Fruit fly (Drosophila melanogaster) whole organism, embryonic: Measurements from ENCODE around the gene gb.
A peak's percentile ranks its signal among the peaks of the same experiment; 100 is the strongest.

Experiments used
- Bgb ChIP-seq: fragments of 200-800 bp; sonication (Bioruptor generic); IDR thresholded peaks from 2 replicates; pipeline ENCODE4 v1.3.6; 2022; ENCODE audit warnings: missing biosample characterization, missing genetic modification characterization; ENCODE audit not compliant: partially characterized antibody
- CG10959 ChIP-seq: fragments of 200-800 bp; sonication (Bioruptor generic); IDR thresholded peaks from 2 replicates; pipeline ENCODE4 v1.3.6; 2022; ENCODE audit warnings: missing biosample characterization, missing genetic modification characterization
- CG12219 ChIP-seq: fragments of 200-800 bp; sonication (Bioruptor generic); optimal IDR thresholded peaks from 3 replicates; lab custom pipeline; 2018; ENCODE audit warnings: missing biosample characterization, mild to moderate bottlenecking, missing genetic modification characterization
- CG12744 ChIP-seq: fragments of 200-800 bp; sonication (Bioruptor generic); optimal IDR thresholded peaks from 2 replicates; lab custom pipeline; 2016; ENCODE audit warnings: missing biosample characterization, missing genetic modification characterization
- CG12769 ChIP-seq: fragments of 200-800 bp; sonication (Bioruptor generic); optimal IDR thresholded peaks from 2 replicates; lab custom pipeline; 2019; ENCODE audit warnings: missing biosample characterization, mild to moderate bottlenecking, missing genetic modification characterization, moderate library complexity
- CG13775 ChIP-seq: fragments of 200-800 bp; sonication (Bioruptor generic); optimal IDR thresholded peaks from 3 replicates; lab custom pipeline; 2017; ENCODE audit warnings: missing biosample characterization, mild to moderate bottlenecking, missing genetic modification characterization
- CG14014 ChIP-seq: fragments of 200-800 bp; sonication (Bioruptor generic); IDR thresholded peaks from 2 replicates; pipeline ENCODE4 v1.3.6; 2022; ENCODE audit warnings: missing biosample characterization, missing genetic modification characterization
- CG14965 ChIP-seq: fragments of 200-800 bp; sonication (Bioruptor generic); optimal IDR thresholded peaks from 2 replicates; lab custom pipeline; 2016; ENCODE audit warnings: missing biosample characterization, missing genetic modification characterization, borderline replicate concordance
- CG1832 ChIP-seq: fragments of 200-800 bp; sonication (Bioruptor generic); optimal IDR thresholded peaks from 2 replicates; lab custom pipeline; 2017; ENCODE audit warnings: missing biosample characterization, mild to moderate bottlenecking, missing genetic modification characterization, inconsistent platforms
- CG2129 ChIP-seq: fragments of 200-800 bp; sonication (Bioruptor generic); IDR thresholded peaks from 2 replicates; pipeline ENCODE4 v1.3.6; 2022; ENCODE audit warnings: missing biosample characterization, missing genetic modification characterization; ENCODE audit not compliant: partially characterized antibody
- CG2199 ChIP-seq: fragments of 200-800 bp; sonication (Bioruptor generic); IDR thresholded peaks from 3 replicates; pipeline ENCODE4 v1.3.6; 2022; ENCODE audit warnings: missing biosample characterization, missing genetic modification characterization
- CG32772 ChIP-seq: fragments of 200-800 bp; sonication (Bioruptor generic); IDR thresholded peaks from 2 replicates; pipeline ENCODE4 v1.3.6; 2022; ENCODE audit warnings: missing biosample characterization, missing genetic modification characterization
- CG34422 ChIP-seq: fragments of 200-800 bp; sonication (Bioruptor generic); IDR thresholded peaks from 3 replicates; pipeline ENCODE4 v1.3.6; 2022; ENCODE audit warnings: missing biosample characterization, missing genetic modification characterization
- CG3847 ChIP-seq: fragments of 200-800 bp; sonication (Bioruptor generic); IDR thresholded peaks from 2 replicates; pipeline ENCODE4 v1.3.6; 2022; ENCODE audit warnings: missing biosample characterization, missing genetic modification characterization
- CG3995 ChIP-seq: fragments of 200-800 bp; sonication (Bioruptor generic); optimal IDR thresholded peaks from 3 replicates; lab custom pipeline; 2016; ENCODE audit warnings: missing biosample characterization, missing genetic modification characterization
- CG4328 ChIP-seq: fragments of 200-800 bp; sonication (Bioruptor generic); optimal IDR thresholded peaks from 3 replicates; lab custom pipeline; 2017; ENCODE audit warnings: missing biosample characterization, missing genetic modification reagents, missing genetic modification characterization
- CG5245 ChIP-seq: fragments of 200-800 bp; sonication (Bioruptor generic); optimal IDR thresholded peaks from 3 replicates; lab custom pipeline; 2016; ENCODE audit warnings: missing biosample characterization, missing genetic modification characterization
- CG6272 ChIP-seq: fragments of 200-800 bp; sonication (Bioruptor generic); IDR thresholded peaks from 2 replicates; pipeline ENCODE4 v1.3.6; 2022; ENCODE audit warnings: missing biosample characterization, missing genetic modification characterization
- CG7963 ChIP-seq: fragments of 200-800 bp; sonication (Bioruptor generic); IDR thresholded peaks from 3 replicates; pipeline ENCODE4 v1.3.6; 2022; ENCODE audit warnings: missing biosample characterization, missing genetic modification characterization; ENCODE audit not compliant: partially characterized antibody
- CG8478 ChIP-seq: fragments of >200 bp; optimal IDR thresholded peaks from 2 replicates; lab custom pipeline; 2018
- CG8944 ChIP-seq: fragments of 200-800 bp; sonication (Bioruptor generic); optimal IDR thresholded peaks from 3 replicates; lab custom pipeline; 2016; ENCODE audit warnings: missing biosample characterization, missing genetic modification characterization
- CTCF ChIP-seq: fragments of 200-800 bp; sonication (Bioruptor generic); optimal IDR thresholded peaks from 2 replicates; lab custom pipeline; 2017; ENCODE audit warnings: missing biosample characterization, mild to moderate bottlenecking, missing genetic modification characterization, moderate library complexity
- CoRest ChIP-seq: fragments of 200-800 bp; sonication (Bioruptor generic); optimal IDR thresholded peaks from 3 replicates; lab custom pipeline; 2018; ENCODE audit warnings: missing biosample characterization, mild to moderate bottlenecking, missing genetic modification characterization, moderate library complexity
- D19B ChIP-seq: fragments of 200-800 bp; sonication (Bioruptor generic); optimal IDR thresholded peaks from 2 replicates; lab custom pipeline; 2017; ENCODE audit warnings: missing biosample characterization, mild to moderate bottlenecking, missing genetic modification characterization
- Dad ChIP-seq: fragments of 200-800 bp; sonication (Bioruptor generic); optimal IDR thresholded peaks from 3 replicates; lab custom pipeline; 2016; ENCODE audit warnings: missing biosample characterization, missing genetic modification characterization
- Dp ChIP-seq: fragments of 200-800 bp; sonication (Bioruptor generic); optimal IDR thresholded peaks from 2 replicates; lab custom pipeline; 2018; ENCODE audit warnings: missing biosample characterization, mild to moderate bottlenecking, missing genetic modification characterization, moderate library complexity
- E2f1 ChIP-seq: fragments of 200-800 bp; sonication (Bioruptor generic); IDR thresholded peaks from 2 replicates; pipeline ENCODE4 v1.3.6; 2022; ENCODE audit warnings: missing biosample characterization, missing genetic modification characterization
- HmgZ ChIP-seq: fragments of 200-800 bp; sonication (Bioruptor generic); optimal IDR thresholded peaks from 2 replicates; lab custom pipeline; 2018; ENCODE audit warnings: missing biosample characterization, mild to moderate bottlenecking, missing genetic modification characterization
- MBD-R2 ChIP-seq: fragments of 200-800 bp; sonication (Bioruptor generic); IDR thresholded peaks from 2 replicates; pipeline ENCODE4 v1.3.6; 2022; ENCODE audit warnings: missing biosample characterization, missing genetic modification characterization
- Med ChIP-seq: fragments of 200-800 bp; sonication (Bioruptor generic); peaks from one replicate; lab custom pipeline; 2016; ENCODE audit warnings: missing biosample characterization, missing genetic modification characterization, mild to moderate bottlenecking, inconsistent platforms, moderate library complexity
- NC2α ChIP-seq: fragments of 200-800 bp; sonication (Bioruptor generic); optimal IDR thresholded peaks from 2 replicates; lab custom pipeline; 2016; ENCODE audit warnings: missing biosample characterization, missing genetic modification characterization
- NFAT ChIP-seq: fragments of 200-800 bp; sonication (Bioruptor generic); IDR thresholded peaks from 2 replicates; pipeline ENCODE4 v1.3.6; 2022; ENCODE audit warnings: missing biosample characterization, missing genetic modification characterization
- Spps ChIP-seq: fragments of 200-800 bp; sonication (Bioruptor generic); optimal IDR thresholded peaks from 2 replicates; lab custom pipeline; 2018; ENCODE audit warnings: missing biosample characterization, mild to moderate bottlenecking, missing genetic modification characterization
- ato ChIP-seq: fragments of 200-800 bp; sonication (Bioruptor generic); IDR thresholded peaks from 2 replicates; pipeline ENCODE4 v1.3.6; 2022; ENCODE audit warnings: missing biosample characterization, missing genetic modification characterization; ENCODE audit not compliant: partially characterized antibody
- bcd ChIP-seq: fragments of 200-800 bp; sonication (Bioruptor generic); optimal IDR thresholded peaks from 2 replicates; lab custom pipeline; 2017; ENCODE audit warnings: missing biosample characterization, mild to moderate bottlenecking, missing genetic modification characterization
- cas ChIP-seq: fragments of 200-800 bp; sonication (Bioruptor generic); IDR thresholded peaks from 2 replicates; pipeline ENCODE4 v1.3.6; 2022; ENCODE audit warnings: missing biosample characterization, missing genetic modification characterization
- cato ChIP-seq: fragments of 200-800 bp; sonication (Bioruptor generic); optimal IDR thresholded peaks from 2 replicates; lab custom pipeline; 2016; ENCODE audit warnings: missing biosample characterization, missing genetic modification characterization, borderline replicate concordance
- croc ChIP-seq: fragments of 200-800 bp; sonication (Bioruptor generic); conservative IDR thresholded peaks from 3 replicates; pipeline ENCODE4 v1.3.6; 2022; ENCODE audit warnings: missing biosample characterization, missing genetic modification characterization
- ftz-f1 ChIP-seq: fragments of 200-800 bp; sonication (Bioruptor generic); optimal IDR thresholded peaks from 2 replicates; lab custom pipeline; 2016; ENCODE audit warnings: missing biosample characterization, missing genetic modification characterization
- hb ChIP-seq: fragments of 200-800 bp; sonication (Bioruptor generic); IDR thresholded peaks from 3 replicates; pipeline ENCODE4 v1.3.6; 2022; ENCODE audit warnings: missing biosample characterization, missing genetic modification characterization; ENCODE audit not compliant: partially characterized antibody
- inv ChIP-seq: fragments of 200-800 bp; sonication (Bioruptor generic); IDR thresholded peaks from 2 replicates; pipeline ENCODE4 v1.3.6; 2022; ENCODE audit warnings: missing biosample characterization, missing genetic modification characterization; ENCODE audit not compliant: partially characterized antibody
- jumu ChIP-seq: fragments of 200-800 bp; sonication (Bioruptor generic); optimal IDR thresholded peaks from 3 replicates; lab custom pipeline; 2016; ENCODE audit warnings: missing biosample characterization, missing genetic modification characterization
- kay ChIP-seq: fragments of 200-800 bp; sonication (Bioruptor generic); optimal IDR thresholded peaks from 2 replicates; lab custom pipeline; 2016; ENCODE audit warnings: missing biosample characterization, missing genetic modification characterization
- lov ChIP-seq, 2 experiments: fragments of 200-800 bp in 1 of 2; fragments of >200 bp in 1 of 2; sonication (Bioruptor generic) in 1 of 2; IDR thresholded peaks in 1 of 2; optimal IDR thresholded peaks in 1 of 2; 2 replicates in 1 of 2; 3 replicates in 1 of 2; pipeline versions ENCODE4 v1.3.6 to Lab custom; 2017 to 2022; ENCODE audit warnings: missing biosample characterization in 1 of 2, missing genetic modification characterization in 1 of 2
- oc ChIP-seq: fragments of 200-800 bp; sonication (Bioruptor generic); optimal IDR thresholded peaks from 2 replicates; lab custom pipeline; 2018; ENCODE audit warnings: missing biosample characterization, mild to moderate bottlenecking, missing genetic modification characterization, moderate library complexity
- sd ChIP-seq: fragments of 200-800 bp; sonication (Bioruptor generic); optimal IDR thresholded peaks from 3 replicates; lab custom pipeline; 2018; ENCODE audit warnings: missing biosample characterization, mild to moderate bottlenecking, missing genetic modification characterization, moderate library complexity
- slp2 ChIP-seq: fragments of 200-800 bp; sonication (Bioruptor generic); optimal IDR thresholded peaks from 2 replicates; lab custom pipeline; 2016; ENCODE audit warnings: missing biosample characterization, missing genetic modification characterization
- stwl ChIP-seq: fragments of 200-800 bp; sonication (Bioruptor generic); optimal IDR thresholded peaks from 3 replicates; lab custom pipeline; 2018; ENCODE audit warnings: missing biosample characterization, mild to moderate bottlenecking, missing genetic modification characterization, moderate library complexity
- tgo ChIP-seq: fragments of 200-800 bp; sonication (Bioruptor generic); IDR thresholded peaks from 3 replicates; pipeline ENCODE4 v1.3.6; 2022; ENCODE audit warnings: missing biosample characterization, missing genetic modification characterization
- tx ChIP-seq: fragments of 200-800 bp; sonication (Bioruptor generic); optimal IDR thresholded peaks from 2 replicates; lab custom pipeline; 2016; ENCODE audit warnings: missing biosample characterization, missing genetic modification characterization
- z ChIP-seq: fragments of 200-800 bp; sonication (Bioruptor generic); IDR thresholded peaks from 3 replicates; pipeline ENCODE4 v1.3.6; 2022; ENCODE audit warnings: missing biosample characterization, missing genetic modification characterization
- zen2 ChIP-seq: fragments of 200-800 bp; sonication (Bioruptor generic); IDR thresholded peaks from 3 replicates; pipeline ENCODE4 v1.3.6; 2022; ENCODE audit warnings: missing biosample characterization, missing genetic modification characterization; ENCODE audit not compliant: partially characterized antibody

gb gene

dm6 chr3R:27151516-27151823, 39.4 kb upstream of the gb start, which contains the start of gene Men-b:
Gene Men-b, plus strand, starts transcription at chr3R:27151662.
- TF ChIP-seq E2f1 (GFP tag; lab: Robert Waterston, UW) (peak; percentile 17; the same call in 1 of the 2 replicates), CG13775 (GFP tag; lab: Kevin White, UChicago) (no peak), CG3995 (GFP tag; lab: Kevin White, UChicago) (peak; percentile 40), kay (no peak), CG14014 (0 out of 2 replicates have a peak, but pooled peaks have one; percentile 13), HmgZ (tag; lab: Kevin White, UChicago) (peak; percentile 62), Spps (tag; lab: Kevin White, UChicago) (no peak), ato (GFP tag; lab: Robert Waterston, UW) (0 out of 2 replicates have a peak, but pooled peaks have one; percentile 7), MBD-R2 (GFP tag; lab: Robert Waterston, UW) (peak; percentile 63), lov (optimal IDR thresholded peaks at IDR 0.05; lab: Kevin White, UChicago) (no peak), lov (GFP tag; IDR thresholded peaks at IDR 0.05; lab: Robert Waterston, UW) (no peak), CG2129 (no peak), ftz-f1 (GFP tag; lab: Kevin White, UChicago) (no peak), cas (GFP tag; lab: Robert Waterston, UW) (no peak), CG4328 (GFP tag; lab: Kevin White, UChicago) (no peak), CG12744 (GFP tag; lab: Kevin White, UChicago) (no peak), CG10959 (GFP tag; lab: Robert Waterston, UW) (no peak), CG3847 (GFP tag; lab: Robert Waterston, UW) (peak; percentile 19; the same call in 1 of the 2 replicates), bcd (GFP tag; lab: Kevin White, UChicago) (no peak), Dp (GFP tag; lab: Kevin White, UChicago) (peak; percentile 80), NFAT (GFP tag; lab: Robert Waterston, UW) (peak; percentile 49), zen2 (GFP tag; lab: Robert Waterston, UW) (no peak), z (GFP tag; lab: Robert Waterston, UW) (no peak), CoRest (tag; lab: Kevin White, UChicago) (no peak), CG14965 (GFP tag; lab: Kevin White, UChicago) (no peak), croc (GFP tag; lab: Robert Waterston, UW) (no peak), jumu (no peak), CG7963 (GFP tag; lab: Robert Waterston, UW) (no peak), D19B (no peak), CTCF (peak; percentile 80), CG12219 (GFP tag; lab: Kevin White, UChicago) (no peak), Med (GFP tag; lab: Kevin White, UChicago) (peak; percentile 87), inv (GFP tag; lab: Robert Waterston, UW) (no peak; the same call in 1 of the 2 replicates), hb (GFP tag; lab: Robert Waterston, UW) (no peak), stwl (tag; lab: Kevin White, UChicago) (peak; percentile 49), CG8944 (no peak), cato (no peak), tx (GFP tag; lab: Kevin White, UChicago) (no peak), tgo (no peak), Dad (peak; percentile 20), CG8478 (lab: Kevin White, UChicago) (no peak), CG1832 (GFP tag; lab: Kevin White, UChicago) (no peak), CG5245 (GFP tag; lab: Kevin White, UChicago) (no peak), CG32772 (GFP tag; lab: Robert Waterston, UW) (no peak), CG34422 (GFP tag; lab: Robert Waterston, UW) (peak; percentile 32; the same call in 1 of the 3 replicates), CG6272 (GFP tag; lab: Robert Waterston, UW) (no peak), NC2α (GFP tag; lab: Kevin White, UChicago) (no peak), CG2199 (peak; percentile 38; the same call in 2 of the 3 replicates), slp2 (GFP tag; lab: Kevin White, UChicago) (no peak), sd (tag; lab: Kevin White, UChicago) (no peak), oc (tag; lab: Kevin White, UChicago) (no peak), CG12769 (tag; lab: Kevin White, UChicago) (peak; percentile 9), Bgb (peak; percentile 46; the same call in 1 of the 2 replicates)
